Worm (Caenorhabditis elegans) whole organism, L1 larva: Measurements from ENCODE around the gene mtm-5.

Source experiments
- ama-1 ChIP-seq: fragments of 150-350 bp; optimal IDR thresholded peaks from 2 replicates; lab custom pipeline; 2014
- elt-2 ChIP-seq: sonication (generic microtip); optimal IDR thresholded peaks from 2 replicates; lab custom pipeline; 2016; ENCODE audit warnings: missing genetic modification characterization, mild to moderate bottlenecking, inconsistent platforms, missing compliant biosample characterization, missing genetic modification reagents
- fkh-10 ChIP-seq: sonication (generic microtip); optimal IDR thresholded peaks from 2 replicates; lab custom pipeline; 2017; ENCODE audit warnings: missing biosample characterization, missing genetic modification reagents, missing genetic modification characterization
- skn-1 ChIP-seq: fragments of 150-350 bp; optimal IDR thresholded peaks from 2 replicates; lab custom pipeline; 2014; ENCODE audit warnings: missing biosample characterization, missing genetic modification characterization

ce11 chrX:5197440-5197839 lies 45.8 kb downstream of the mtm-5 start:
- TF ChIP-seq skn-1 (tag; lab: Kevin White, UChicago) (no peak), ama-1 (lab: Kevin White, UChicago) (no peak), fkh-10 (GFP tag; lab: Kevin White, UChicago) (no peak), elt-2 (tag; lab: Kevin White, UChicago) (no peak)
